Worm (Caenorhabditis elegans) whole organism, mixed stage, embryonic: Measurements from ENCODE around the gene K08E4.8.

ENCODE experiments used
- ces-1 ChIP-seq: fragments of 150-350 bp; optimal IDR thresholded peaks from 2 replicates; lab custom pipeline; 2014; ENCODE audit warnings: missing biosample characterization, missing genetic modification reagents, missing genetic modification characterization
- cnd-1 ChIP-seq: fragments of 200-800 bp; sonication (Bioruptor generic); optimal IDR thresholded peaks from 2 replicates; lab custom pipeline; 2018; ENCODE audit warnings: mild to moderate bottlenecking, missing genetic modification characterization, missing compliant biosample characterization
- elt-1 ChIP-seq: sonication (generic microtip); optimal IDR thresholded peaks from 2 replicates; lab custom pipeline; 2017; ENCODE audit warnings: missing genetic modification characterization, mild to moderate bottlenecking, missing compliant biosample characterization, antibody characterized with exemption, moderate library complexity, borderline replicate concordance; ENCODE audit not compliant: insufficient read depth
- lin-13 ChIP-seq: fragments of 150-350 bp; optimal IDR thresholded peaks from 2 replicates; lab custom pipeline; 2014; ENCODE audit warnings: missing biosample characterization, missing genetic modification characterization
- nhr-12 ChIP-seq: fragments of 150-350 bp; optimal IDR thresholded peaks from 2 replicates; lab custom pipeline; 2014; ENCODE audit warnings: missing biosample characterization, missing genetic modification characterization
- pha-4 ChIP-seq: fragments of 150-350 bp; optimal IDR thresholded peaks from 2 replicates; lab custom pipeline; 2018; ENCODE audit warnings: missing biosample characterization, missing genetic modification reagents, missing genetic modification characterization
- sem-2 ChIP-seq: fragments of 200-800 bp; sonication (Bioruptor generic); optimal IDR thresholded peaks from 2 replicates; lab custom pipeline; 2018; ENCODE audit warnings: mild to moderate bottlenecking, missing genetic modification characterization, missing compliant biosample characterization
- snpc-4 ChIP-seq: fragments of 150-350 bp; optimal IDR thresholded peaks from 2 replicates; lab custom pipeline; 2014; ENCODE audit warnings: missing biosample characterization, missing genetic modification characterization
- tbx-8 ChIP-seq: fragments of 200-800 bp; sonication (Bioruptor generic); optimal IDR thresholded peaks from 2 replicates; lab custom pipeline; 2018; ENCODE audit warnings: mild to moderate bottlenecking, missing genetic modification characterization, moderate library complexity, missing compliant biosample characterization
- unc-39 ChIP-seq: fragments of 150-350 bp; optimal IDR thresholded peaks from 2 replicates; lab custom pipeline; 2014; ENCODE audit warnings: missing biosample characterization, missing genetic modification characterization
- unc-62 ChIP-seq: fragments of 150-350 bp; optimal IDR thresholded peaks from 2 replicates; lab custom pipeline; 2014; ENCODE audit warnings: missing biosample characterization, missing genetic modification reagents, missing genetic modification characterization
- ztf-11 ChIP-seq: fragments of 150-350 bp; optimal IDR thresholded peaks from 2 replicates; lab custom pipeline; 2014; ENCODE audit warnings: missing biosample characterization, missing genetic modification characterization

ce11 chrIV:12056603-12057002, 4.5 kb downstream of the K08E4.8 start, which contains the start of gene K08E4.2:
- TF ChIP-seq ces-1 (GFP tag; lab: Kevin White, UChicago) = no peak
- TF ChIP-seq unc-39 = no peak
- TF ChIP-seq snpc-4 (tag; lab: Kevin White, UChicago) = no peak
- TF ChIP-seq cnd-1 (tag; lab: Kevin White, UChicago) = no peak
- no peak for TF ChIP-seq unc-62 (GFP tag; lab: Kevin White, UChicago)
- TF ChIP-seq tbx-8 (GFP tag; lab: Kevin White, UChicago) = no peak
- no peak for TF ChIP-seq elt-1 (tag; lab: Kevin White, UChicago)
- TF ChIP-seq lin-13 (tag; lab: Kevin White, UChicago) = no peak
- no peak for TF ChIP-seq sem-2 (GFP tag; lab: Kevin White, UChicago)
- no peak for TF ChIP-seq pha-4
- no peak for TF ChIP-seq ztf-11
- no peak for TF ChIP-seq nhr-12 (tag; lab: Kevin White, UChicago)
